Worm (Caenorhabditis elegans): Measurements from ENCODE around the gene thn-2.

thn-2 gene

ce11 chrIV:12414601-12415000, 31.6 kb downstream of the thn-2 start:
- TF ChIP-seq sdc-2 (tag; optimal IDR thresholded peaks at IDR 0.05) (no peak), ama-1 (optimal IDR thresholded peaks at IDR 0.05) (no peak), ets-4 (tag; optimal IDR thresholded peaks at IDR 0.05) (no peak), fax-1 (tag; optimal IDR thresholded peaks at IDR 0.05) (no peak), ceh-30 (tag; optimal IDR thresholded peaks at IDR 0.05) (no peak), ceh-14 (tag; optimal IDR thresholded peaks at IDR 0.05) (no peak), ttx-3 (tag; optimal IDR thresholded peaks at IDR 0.05) (no peak), tbx-7 (tag; optimal IDR thresholded peaks at IDR 0.05) (no peak), lin-11 (tag; optimal IDR thresholded peaks at IDR 0.05) (no peak), ztf-16 (tag; optimal IDR thresholded peaks at IDR 0.05) (no peak), ceh-18 (tag; optimal IDR thresholded peaks at IDR 0.05) (no peak), unc-55 (GFP tag; optimal IDR thresholded peaks at IDR 0.05) (no peak)

- TF ChIP-seq unc-3 (GFP tag; conservative IDR thresholded peaks at IDR 0.05) (no peak), unc-3 (tag; optimal IDR thresholded peaks at IDR 0.05) (no peak), hlh-6 (tag; optimal IDR thresholded peaks at IDR 0.05) (peak; percentile 44), ceh-45 (GFP tag; IDR thresholded peaks at IDR 0.05) (no peak), hlh-15 (tag; optimal IDR thresholded peaks at IDR 0.05) (no peak), che-1 (tag; optimal IDR thresholded peaks at IDR 0.05) (peak; percentile 34), ceh-19 (GFP tag; optimal IDR thresholded peaks at IDR 0.05) (peak; percentile 46), dve-1 (tag; optimal IDR thresholded peaks at IDR 0.05) (peak; percentile 22), unc-42 (tag; optimal IDR thresholded peaks at IDR 0.05) (no peak), C38D4.7 (GFP tag; optimal IDR thresholded peaks at IDR 0.05) (peak; percentile 40), nhr-232 (tag; optimal IDR thresholded peaks at IDR 0.05) (peak; percentile 8), hlh-13 (GFP tag; optimal IDR thresholded peaks at IDR 0.05) (peak; percentile 31), F13H6.1 (tag; optimal IDR thresholded peaks at IDR 0.05) (no peak)
Measured at ce11 chrIV:12416629-12417404, 33.8 kb downstream of the thn-2 start.

ce11 chrIV:12417536-12418195, 34.7 kb downstream of the thn-2 start, which contains the start of gene F08G5.3:
Gene F08G5.3 (minus strand): TSS chrIV:12417586.
- TF ChIP-seq ceh-6 (GFP tag; optimal IDR thresholded peaks at IDR 0.05), result peak; percentile 33
- peak; percentile 43; the same call in 1 of the 2 replicates for TF ChIP-seq unc-3 (GFP tag; conservative IDR thresholded peaks at IDR 0.05)
- TF ChIP-seq unc-3 (tag; optimal IDR thresholded peaks at IDR 0.05), result no peak
- peak; percentile 27 for TF ChIP-seq T23F11.4 (GFP tag; optimal IDR thresholded peaks at IDR 0.05)
- peak; percentile 58 for TF ChIP-seq elt-2 (tag; optimal IDR thresholded peaks at IDR 0.05)
- no peak for TF ChIP-seq ceh-31 (tag; optimal IDR thresholded peaks at IDR 0.05)
- TF ChIP-seq npax-4 (tag; optimal IDR thresholded peaks at IDR 0.05), result peak; percentile 20
- TF ChIP-seq tbx-7 (tag; optimal IDR thresholded peaks at IDR 0.05), result no peak
- peak; percentile 22 for TF ChIP-seq ceh-19 (GFP tag; optimal IDR thresholded peaks at IDR 0.05)
- peak; percentile 13 for TF ChIP-seq ceh-14 (tag; optimal IDR thresholded peaks at IDR 0.05)
- TF ChIP-seq unc-42 (tag; optimal IDR thresholded peaks at IDR 0.05), result peak; percentile 62
- peak; percentile 37 for TF ChIP-seq C38D4.7 (GFP tag; optimal IDR thresholded peaks at IDR 0.05)
- peak; percentile 31 for TF ChIP-seq ceh-18 (tag; optimal IDR thresholded peaks at IDR 0.05)
- no peak for TF ChIP-seq K09A11.1 (tag; optimal IDR thresholded peaks at IDR 0.05; ENCODE audit: insufficient read depth)

- TF ChIP-seq che-1 (tag; optimal IDR thresholded peaks at IDR 0.05), result no peak
- TF ChIP-seq unc-55 (GFP tag; optimal IDR thresholded peaks at IDR 0.05), result no peak
- TF ChIP-seq unc-42 (tag; optimal IDR thresholded peaks at IDR 0.05), result peak; percentile 86
- TF ChIP-seq pros-1 (tag; optimal IDR thresholded peaks at IDR 0.05), result no peak
- TF ChIP-seq pag-3 (tag; optimal IDR thresholded peaks at IDR 0.05; ENCODE audit: borderline replicate concordance), result no peak
Measured at ce11 chrIV:12419291-12419690, 36.3 kb downstream of the thn-2 start.

Data from whole organism, late embryonic.